Fruit fly (Drosophila melanogaster) whole organism, pupa: ENCODE data around the gene Slu7.
A peak's percentile ranks its signal among the peaks of the same experiment; 100 is the strongest.

Experiments
- CG10348 ChIP-seq: fragments of 200-800 bp; sonication (Bioruptor generic); IDR thresholded peaks from 2 replicates; pipeline ENCODE4 v1.3.6; 2022; ENCODE audit warnings: missing biosample characterization, missing genetic modification characterization
- CG12605 ChIP-seq: fragments of 200-800 bp; sonication (Bioruptor generic); IDR thresholded peaks from 2 replicates; pipeline ENCODE4 v1.3.6; 2022; ENCODE audit warnings: missing biosample characterization, missing genetic modification characterization
- CG13204 ChIP-seq: fragments of 200-800 bp; sonication (Bioruptor generic); optimal IDR thresholded peaks from 2 replicates; lab custom pipeline; 2018; ENCODE audit warnings: missing biosample characterization, mild to moderate bottlenecking, missing genetic modification characterization, moderate library complexity
- CG14655 ChIP-seq: fragments of 200-800 bp; sonication (Bioruptor generic); optimal IDR thresholded peaks from 3 replicates; lab custom pipeline; 2017; ENCODE audit warnings: mild to moderate bottlenecking, missing biosample characterization, missing genetic modification reagents, missing genetic modification characterization
- CG15710 ChIP-seq: fragments of 200-800 bp; sonication (Bioruptor generic); optimal IDR thresholded peaks from 2 replicates; lab custom pipeline; 2018; ENCODE audit warnings: missing biosample characterization, mild to moderate bottlenecking, missing genetic modification characterization, moderate library complexity
- CG17806 ChIP-seq: fragments of 200-800 bp; sonication (Bioruptor generic); optimal IDR thresholded peaks from 2 replicates; lab custom pipeline; 2018; ENCODE audit warnings: missing biosample characterization, mild to moderate bottlenecking, missing genetic modification characterization, moderate library complexity
- CG32121 ChIP-seq: fragments of 200-800 bp; sonication (Bioruptor generic); IDR thresholded peaks from 2 replicates; pipeline ENCODE4 v1.3.6; 2022; ENCODE audit warnings: missing biosample characterization, missing genetic modification characterization
- CG34367 ChIP-seq: fragments of 200-800 bp; sonication (Bioruptor generic); optimal IDR thresholded peaks from 2 replicates; lab custom pipeline; 2018; ENCODE audit warnings: missing biosample characterization, mild to moderate bottlenecking, missing genetic modification characterization
- CG4496 ChIP-seq: fragments of 200-800 bp; sonication (Bioruptor generic); IDR thresholded peaks from 3 replicates; pipeline ENCODE4 v1.3.6; 2022; ENCODE audit warnings: missing biosample characterization, missing genetic modification characterization
- CG8159 ChIP-seq: fragments of 200-800 bp; sonication (Bioruptor generic); optimal IDR thresholded peaks from 3 replicates; lab custom pipeline; 2018; ENCODE audit warnings: missing biosample characterization, mild to moderate bottlenecking, missing genetic modification characterization, moderate library complexity
- CG8301 ChIP-seq: fragments of 200-800 bp; sonication (Bioruptor generic); optimal IDR thresholded peaks from 2 replicates; lab custom pipeline; 2018; ENCODE audit warnings: missing biosample characterization, mild to moderate bottlenecking, missing genetic modification characterization
- CG9948 ChIP-seq: fragments of 200-800 bp; sonication (Bioruptor generic); optimal IDR thresholded peaks from 2 replicates; lab custom pipeline; 2018; ENCODE audit warnings: missing biosample characterization, mild to moderate bottlenecking, missing genetic modification characterization, moderate library complexity
- D1 ChIP-seq: fragments of 200-800 bp; sonication (Bioruptor generic); optimal IDR thresholded peaks from 2 replicates; lab custom pipeline; 2018; ENCODE audit warnings: missing biosample characterization, mild to moderate bottlenecking, missing genetic modification characterization, moderate library complexity
- EcR ChIP-seq: fragments of 200-800 bp; sonication (Bioruptor generic); optimal IDR thresholded peaks from 3 replicates; lab custom pipeline; 2019; ENCODE audit warnings: missing biosample characterization, missing genetic modification characterization, mild to moderate bottlenecking, moderate library complexity, missing genetic modification reagents
- Ets98B ChIP-seq: fragments of 200-800 bp; sonication (Bioruptor generic); IDR thresholded peaks from 2 replicates; pipeline ENCODE4 v1.3.6; 2022; ENCODE audit warnings: missing biosample characterization, missing genetic modification characterization
- Pif1A ChIP-seq: fragments of 200-800 bp; sonication (Bioruptor generic); optimal IDR thresholded peaks from 3 replicates; lab custom pipeline; 2016; ENCODE audit warnings: missing biosample characterization, missing genetic modification characterization
- Pif1B ChIP-seq: fragments of 200-800 bp; sonication (Bioruptor generic); optimal IDR thresholded peaks from 3 replicates; lab custom pipeline; 2016; ENCODE audit warnings: missing biosample characterization, missing genetic modification characterization
- Snoo ChIP-seq: fragments of 200-800 bp; sonication (Bioruptor generic); optimal IDR thresholded peaks from 3 replicates; lab custom pipeline; 2017; ENCODE audit warnings: missing biosample characterization, mild to moderate bottlenecking, missing genetic modification characterization, inconsistent platforms
- fd96Ca ChIP-seq: fragments of 200-800 bp; sonication (Bioruptor generic); IDR thresholded peaks from 3 replicates; pipeline ENCODE4 v1.3.6; 2022; ENCODE audit warnings: missing biosample characterization, missing genetic modification characterization
- gl ChIP-seq: fragments of 200-800 bp; sonication (Bioruptor generic); optimal IDR thresholded peaks from 2 replicates; lab custom pipeline; 2018; ENCODE audit warnings: missing biosample characterization, mild to moderate bottlenecking, missing genetic modification characterization
- rn ChIP-seq: fragments of 200-800 bp; sonication (Bioruptor generic); IDR thresholded peaks from 2 replicates; pipeline ENCODE4 v1.3.6; 2022; ENCODE audit warnings: missing biosample characterization, missing genetic modification characterization

Gene Slu7

dm6 chr3R:29040526-29041195 lies 1.8 kb upstream of the Slu7 start:
- TF ChIP-seq fd96Ca (GFP tag; lab: Robert Waterston, UW) (0 out of 3 replicates have a peak, but pooled peaks have one; percentile 37), CG13204 (GFP tag; lab: Kevin White, UChicago) (no peak), CG9948 (tag; lab: Kevin White, UChicago) (no peak), CG34367 (tag; lab: Kevin White, UChicago) (no peak), CG15710 (tag; lab: Kevin White, UChicago) (peak; percentile 57), CG17806 (tag; lab: Kevin White, UChicago) (peak; percentile 44), CG32121 (GFP tag; lab: Robert Waterston, UW) (peak; percentile 44; the same call in 1 of the 2 replicates), Snoo (tag; lab: Kevin White, UChicago) (no peak), CG8159 (no peak), gl (tag; lab: Kevin White, UChicago) (no peak), Pif1A (GFP tag; lab: Kevin White, UChicago) (no peak), rn (no peak), Pif1B (GFP tag; lab: Kevin White, UChicago) (no peak), Ets98B (GFP tag; lab: Robert Waterston, UW) (peak; percentile 44), D1 (tag; lab: Kevin White, UChicago) (no peak), CG10348 (GFP tag; lab: Robert Waterston, UW) (no peak), CG4496 (GFP tag; lab: Robert Waterston, UW) (no peak; the same call in 2 of the 3 replicates), CG12605 (GFP tag; lab: Robert Waterston, UW) (peak; percentile 47; the same call in 1 of the 2 replicates), EcR (GFP tag; lab: Kevin White, UChicago) (peak; percentile 70), CG8301 (tag; lab: Kevin White, UChicago) (no peak), CG14655 (GFP tag; lab: Kevin White, UChicago) (no peak)
- TF ChIP-seq, all 21 proteins: peak for 7

dm6 chr3R:29039704-29040430 lies 996 bp upstream of the Slu7 start:
- TF ChIP-seq Ets98B (GFP tag; lab: Robert Waterston, UW) (peak; percentile 37; the same call in 1 of the 2 replicates), EcR (GFP tag; lab: Kevin White, UChicago) (no peak), CG8301 (tag; lab: Kevin White, UChicago) (no peak), gl (tag; lab: Kevin White, UChicago) (no peak), Pif1A (GFP tag; lab: Kevin White, UChicago) (peak; percentile 55), CG4496 (GFP tag; lab: Robert Waterston, UW) (peak; percentile 59; the same call in 2 of the 3 replicates), CG15710 (tag; lab: Kevin White, UChicago) (no peak), fd96Ca (GFP tag; lab: Robert Waterston, UW) (peak; percentile 12; the same call in 1 of the 3 replicates), rn (no peak), Pif1B (GFP tag; lab: Kevin White, UChicago) (peak; percentile 19), Snoo (tag; lab: Kevin White, UChicago) (peak; percentile 25), CG12605 (GFP tag; lab: Robert Waterston, UW) (no peak), CG32121 (GFP tag; lab: Robert Waterston, UW) (peak; percentile 53; the same call in 1 of the 2 replicates)

DNA sequence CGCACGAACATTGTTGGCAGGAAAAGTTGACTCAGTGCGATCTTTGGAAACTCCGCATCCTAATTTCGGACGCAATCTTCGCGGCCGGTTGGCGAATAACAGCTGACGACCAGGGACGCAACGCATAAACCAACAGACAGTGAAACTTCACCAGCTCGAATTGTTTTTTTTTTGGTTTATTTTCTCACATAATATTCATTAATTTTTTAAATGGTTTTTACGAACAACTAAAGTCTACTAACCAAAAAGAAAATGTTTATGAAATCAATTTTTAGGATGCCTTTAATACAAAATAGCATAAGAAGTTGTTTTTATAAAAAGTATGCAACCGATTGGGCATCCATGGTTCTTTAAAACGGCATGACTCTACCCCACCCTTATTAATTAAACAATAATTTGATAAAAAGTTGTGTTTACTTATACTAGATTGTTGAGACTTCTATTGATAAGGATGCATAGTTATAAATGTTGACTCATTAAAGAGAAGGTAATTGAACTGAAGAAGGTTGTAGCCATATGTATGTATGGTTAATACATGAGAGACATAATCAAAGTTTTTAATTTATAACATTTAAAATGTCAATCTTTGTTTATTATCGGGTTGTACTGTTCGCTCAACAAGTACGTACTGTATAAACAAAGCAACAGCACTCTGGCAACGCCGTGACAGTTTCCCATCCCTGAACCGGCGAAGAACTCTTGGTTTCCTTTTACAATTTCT lies 4.8 kb downstream of the Slu7 start, which contains the start of the genes beta4GalNAcTB and Cpsf100:
Gene beta4GalNAcTB, minus strand, starts transcription at position 100 of the 721 bp plus-strand sequence.
Gene Cpsf100, plus strand, starts transcription at position 665 of the 721 bp plus-strand sequence.
- TF ChIP-seq CG34367 (tag; lab: Kevin White, UChicago) (peak; percentile 57), Ets98B (GFP tag; lab: Robert Waterston, UW) (0 out of 2 replicates have a peak, but pooled peaks have one; percentile 22), fd96Ca (GFP tag; lab: Robert Waterston, UW) (no peak), CG32121 (GFP tag; lab: Robert Waterston, UW) (peak; percentile 31; the same call in 1 of the 2 replicates), rn (0 out of 2 replicates have a peak, but pooled peaks have one; percentile 25), Pif1A (GFP tag; lab: Kevin White, UChicago) (no peak), D1 (tag; lab: Kevin White, UChicago) (no peak), CG14655 (GFP tag; lab: Kevin White, UChicago) (no peak), CG15710 (tag; lab: Kevin White, UChicago) (peak; percentile 77), EcR (GFP tag; lab: Kevin White, UChicago) (no peak), Snoo (tag; lab: Kevin White, UChicago) (peak; percentile 75), CG8159 (peak; percentile 81), CG8301 (tag; lab: Kevin White, UChicago) (peak; percentile 27), CG10348 (GFP tag; lab: Robert Waterston, UW) (0 out of 2 replicates have a peak, but pooled peaks have one; percentile 27), Pif1B (GFP tag; lab: Kevin White, UChicago) (no peak), CG13204 (GFP tag; lab: Kevin White, UChicago) (no peak), CG12605 (GFP tag; lab: Robert Waterston, UW) (no peak), gl (tag; lab: Kevin White, UChicago) (no peak), CG17806 (tag; lab: Kevin White, UChicago) (peak; percentile 58), CG9948 (tag; lab: Kevin White, UChicago) (peak; percentile 72), CG4496 (GFP tag; lab: Robert Waterston, UW) (peak; percentile 60)

- no peak for TF ChIP-seq fd96Ca (GFP tag; lab: Robert Waterston, UW)
- TF ChIP-seq EcR (GFP tag; lab: Kevin White, UChicago) = no peak
- TF ChIP-seq CG9948 (tag; lab: Kevin White, UChicago) = no peak
- no peak for TF ChIP-seq D1 (tag; lab: Kevin White, UChicago)
- TF ChIP-seq CG15710 (tag; lab: Kevin White, UChicago) = no peak
- no peak for TF ChIP-seq CG32121 (GFP tag; lab: Robert Waterston, UW)
- TF ChIP-seq Pif1A (GFP tag; lab: Kevin White, UChicago) = no peak
- no peak for TF ChIP-seq CG17806 (tag; lab: Kevin White, UChicago)
- TF ChIP-seq CG14655 (GFP tag; lab: Kevin White, UChicago) = no peak
- no peak for TF ChIP-seq CG8301 (tag; lab: Kevin White, UChicago)
- no peak for TF ChIP-seq CG13204 (GFP tag; lab: Kevin White, UChicago)
- TF ChIP-seq Snoo (tag; lab: Kevin White, UChicago) = no peak
- no peak for TF ChIP-seq CG34367 (tag; lab: Kevin White, UChicago)
- TF ChIP-seq gl (tag; lab: Kevin White, UChicago) = no peak
- TF ChIP-seq Ets98B (GFP tag; lab: Robert Waterston, UW) = no peak
Observed at dm6 chr3R:29032542-29032941, 6.3 kb downstream of the Slu7 start, which contains the start of gene Ssl2. TSS of gene Ssl2 (minus strand) at chr3R:29032642.
